Fruit fly (Drosophila melanogaster) whole organism, embryonic: ENCODE measurements around the gene CG12024.

Experiments used
- Atf-2 ChIP-seq: fragments of 200-800 bp; sonication (Bioruptor generic); optimal IDR thresholded peaks from 2 replicates; lab custom pipeline; 2016; ENCODE audit warnings: missing biosample characterization, missing genetic modification characterization
- Bgb ChIP-seq: fragments of 200-800 bp; sonication (Bioruptor generic); IDR thresholded peaks from 2 replicates; pipeline ENCODE4 v1.3.6; 2022; ENCODE audit warnings: missing biosample characterization, missing genetic modification characterization; ENCODE audit not compliant: partially characterized antibody
- CG10147 ChIP-seq: fragments of 200-800 bp; sonication (Bioruptor generic); optimal IDR thresholded peaks from 2 replicates; lab custom pipeline; 2019; ENCODE audit warnings: missing biosample characterization, mild to moderate bottlenecking, missing genetic modification characterization, moderate library complexity
- CG11560 ChIP-seq: fragments of 200-800 bp; sonication (Bioruptor generic); IDR thresholded peaks from 3 replicates; pipeline ENCODE4 v1.3.6; 2022; ENCODE audit warnings: missing biosample characterization, missing genetic modification characterization
- CG14667 ChIP-seq: fragments of 200-800 bp; sonication (Bioruptor generic); IDR thresholded peaks from 2 replicates; pipeline ENCODE4 v1.3.6; 2022; ENCODE audit warnings: missing biosample characterization, missing genetic modification characterization
- CG15269 ChIP-seq: fragments of 200-800 bp; sonication (Bioruptor generic); optimal IDR thresholded peaks from 2 replicates; lab custom pipeline; 2018; ENCODE audit warnings: missing biosample characterization, mild to moderate bottlenecking, missing genetic modification characterization, moderate library complexity
- CG1602 ChIP-seq: fragments of 200-800 bp; sonication (Bioruptor generic); optimal IDR thresholded peaks from 3 replicates; lab custom pipeline; 2016; ENCODE audit warnings: missing biosample characterization, missing genetic modification characterization
- CG2129 ChIP-seq: fragments of 200-800 bp; sonication (Bioruptor generic); IDR thresholded peaks from 2 replicates; pipeline ENCODE4 v1.3.6; 2022; ENCODE audit warnings: missing biosample characterization, missing genetic modification characterization; ENCODE audit not compliant: partially characterized antibody
- CG3065 ChIP-seq: fragments of 200-800 bp; sonication (Bioruptor generic); optimal IDR thresholded peaks from 2 replicates; lab custom pipeline; 2016; ENCODE audit warnings: missing biosample characterization, missing genetic modification characterization
- CG6813 ChIP-seq: fragments of 200-800 bp; sonication (Bioruptor generic); optimal IDR thresholded peaks from 2 replicates; lab custom pipeline; 2017; ENCODE audit warnings: missing biosample characterization, missing genetic modification characterization, mild to moderate bottlenecking, moderate library complexity, missing genetic modification reagents
- CG7271 ChIP-seq: fragments of 200-800 bp; sonication (Bioruptor generic); optimal IDR thresholded peaks from 2 replicates; lab custom pipeline; 2018; ENCODE audit warnings: missing biosample characterization, mild to moderate bottlenecking, missing genetic modification characterization, moderate library complexity
- CG7372 ChIP-seq: fragments of 200-800 bp; sonication (Bioruptor generic); IDR thresholded peaks from 2 replicates; pipeline ENCODE4 v1.3.6; 2022; ENCODE audit warnings: missing biosample characterization, missing genetic modification characterization
- CG7745 ChIP-seq: fragments of 200-800 bp; sonication (Bioruptor generic); optimal IDR thresholded peaks from 2 replicates; lab custom pipeline; 2018; ENCODE audit warnings: missing biosample characterization, mild to moderate bottlenecking, missing genetic modification characterization, moderate library complexity
- CG9817 ChIP-seq: fragments of 200-800 bp; sonication (Bioruptor generic); optimal IDR thresholded peaks from 2 replicates; lab custom pipeline; 2018; ENCODE audit warnings: missing biosample characterization, mild to moderate bottlenecking, missing genetic modification characterization, moderate library complexity
- D19A ChIP-seq: fragments of 200-800 bp; optimal IDR thresholded peaks from 3 replicates; lab custom pipeline; 2019; ENCODE audit warnings: missing biosample characterization, mild to moderate bottlenecking, missing genetic modification characterization, moderate library complexity
- Ets65A ChIP-seq: fragments of 200-800 bp; sonication (Bioruptor generic); peaks from one replicate; lab custom pipeline; 2016; ENCODE audit warnings: missing biosample characterization, missing genetic modification characterization
- Gsc ChIP-seq: fragments of 200-800 bp; sonication (Bioruptor generic); IDR thresholded peaks from 2 replicates; pipeline ENCODE4 v1.3.6; 2022; ENCODE audit warnings: missing biosample characterization, missing genetic modification characterization
- HLH54F ChIP-seq: fragments of 200-800 bp; sonication (Bioruptor generic); optimal IDR thresholded peaks from 3 replicates; lab custom pipeline; 2016; ENCODE audit warnings: missing biosample characterization, missing genetic modification characterization
- Hey ChIP-seq: fragments of 200-800 bp; sonication (Bioruptor generic); optimal IDR thresholded peaks from 3 replicates; lab custom pipeline; 2018; ENCODE audit warnings: missing biosample characterization, mild to moderate bottlenecking, missing genetic modification characterization
- Hsf ChIP-seq: fragments of 200-800 bp; sonication (Bioruptor generic); optimal IDR thresholded peaks from 3 replicates; lab custom pipeline; 2016; ENCODE audit warnings: missing biosample characterization, missing genetic modification characterization
- Optix ChIP-seq: fragments of 200-800 bp; sonication (Bioruptor generic); IDR thresholded peaks from 3 replicates; pipeline ENCODE4 v1.3.6; 2022; ENCODE audit warnings: missing biosample characterization, missing genetic modification characterization
- Scr ChIP-seq: fragments of 200-800 bp; sonication (Bioruptor generic); IDR thresholded peaks from 2 replicates; pipeline ENCODE4 v1.3.6; 2022; ENCODE audit warnings: missing biosample characterization, missing genetic modification characterization; ENCODE audit not compliant: partially characterized antibody
- Sin3A ChIP-seq: fragments of >200 bp; optimal IDR thresholded peaks from 2 replicates; lab custom pipeline; 2018
- Sox102F ChIP-seq: fragments of 200-800 bp; sonication (Bioruptor generic); optimal IDR thresholded peaks from 2 replicates; lab custom pipeline; 2018; ENCODE audit warnings: missing biosample characterization, mild to moderate bottlenecking, missing genetic modification characterization, moderate library complexity
- Spps ChIP-seq: fragments of 200-800 bp; sonication (Bioruptor generic); optimal IDR thresholded peaks from 2 replicates; lab custom pipeline; 2018; ENCODE audit warnings: missing biosample characterization, mild to moderate bottlenecking, missing genetic modification characterization
- Xbp1 ChIP-seq: fragments of 200-800 bp; sonication (Bioruptor generic); optimal IDR thresholded peaks from 3 replicates; lab custom pipeline; 2016; ENCODE audit warnings: missing biosample characterization, mild to moderate bottlenecking, missing genetic modification characterization
- abd-A ChIP-seq: fragments of 200-800 bp; sonication (Bioruptor generic); optimal IDR thresholded peaks from 3 replicates; lab custom pipeline; 2019; ENCODE audit warnings: missing biosample characterization, mild to moderate bottlenecking, missing genetic modification characterization, moderate library complexity
- ara ChIP-seq: fragments of 200-800 bp; sonication (Bioruptor generic); IDR thresholded peaks from 2 replicates; pipeline ENCODE4 v1.3.6; 2022; ENCODE audit warnings: missing biosample characterization, missing genetic modification characterization
- br ChIP-seq: fragments of >200 bp; optimal IDR thresholded peaks from 2 replicates; lab custom pipeline; 2017
- dm ChIP-seq: fragments of 200-800 bp; sonication (Bioruptor generic); optimal IDR thresholded peaks from 3 replicates; lab custom pipeline; 2016; ENCODE audit warnings: missing biosample characterization, missing genetic modification characterization
- dmrt99B ChIP-seq: fragments of 200-800 bp; sonication (Bioruptor generic); optimal IDR thresholded peaks from 2 replicates; lab custom pipeline; 2018; ENCODE audit warnings: missing biosample characterization, mild to moderate bottlenecking, missing genetic modification characterization, moderate library complexity
- en ChIP-seq: fragments of 200-800 bp; sonication (Bioruptor generic); optimal IDR thresholded peaks from 2 replicates; lab custom pipeline; 2016; ENCODE audit warnings: missing biosample characterization, missing genetic modification characterization
- fd3F ChIP-seq: fragments of 200-800 bp; sonication (Bioruptor generic); optimal IDR thresholded peaks from 2 replicates; lab custom pipeline; 2018; ENCODE audit warnings: missing biosample characterization, mild to moderate bottlenecking, missing genetic modification characterization, moderate library complexity
- ind ChIP-seq: fragments of 200-800 bp; sonication (Bioruptor generic); optimal IDR thresholded peaks from 3 replicates; lab custom pipeline; 2016; ENCODE audit warnings: missing biosample characterization, missing genetic modification characterization
- jing ChIP-seq: fragments of 200-800 bp; sonication (Bioruptor generic); optimal IDR thresholded peaks from 2 replicates; lab custom pipeline; 2018; ENCODE audit warnings: missing biosample characterization, mild to moderate bottlenecking, missing genetic modification characterization
- kay ChIP-seq: fragments of 200-800 bp; sonication (Bioruptor generic); optimal IDR thresholded peaks from 2 replicates; lab custom pipeline; 2016; ENCODE audit warnings: missing biosample characterization, missing genetic modification characterization
- lbe ChIP-seq: fragments of 200-800 bp; sonication (Bioruptor generic); optimal IDR thresholded peaks from 2 replicates; lab custom pipeline; 2016; ENCODE audit warnings: missing biosample characterization, mild to moderate bottlenecking, missing genetic modification characterization
- lov ChIP-seq, 2 experiments: fragments of 200-800 bp in 1 of 2; fragments of >200 bp in 1 of 2; sonication (Bioruptor generic) in 1 of 2; IDR thresholded peaks in 1 of 2; optimal IDR thresholded peaks in 1 of 2; 2 replicates in 1 of 2; 3 replicates in 1 of 2; pipeline versions ENCODE4 v1.3.6 to Lab custom; 2017 to 2022; ENCODE audit warnings: missing biosample characterization in 1 of 2, missing genetic modification characterization in 1 of 2
- luna ChIP-seq: fragments of 200-800 bp; sonication (Bioruptor generic); optimal IDR thresholded peaks from 2 replicates; lab custom pipeline; 2016; ENCODE audit warnings: missing biosample characterization, missing genetic modification characterization
- nmo ChIP-seq: fragments of 200-800 bp; sonication (Bioruptor generic); optimal IDR thresholded peaks from 2 replicates; lab custom pipeline; 2018; ENCODE audit warnings: missing biosample characterization, mild to moderate bottlenecking, missing genetic modification characterization, moderate library complexity
- p53 ChIP-seq: fragments of 200-800 bp; sonication (Bioruptor generic); optimal IDR thresholded peaks from 2 replicates; lab custom pipeline; 2016; ENCODE audit warnings: missing biosample characterization, missing genetic modification characterization
- salm ChIP-seq: fragments of 200-800 bp; sonication (Bioruptor generic); optimal IDR thresholded peaks from 2 replicates; lab custom pipeline; 2018; ENCODE audit warnings: missing biosample characterization, mild to moderate bottlenecking, missing genetic modification characterization
- ttk ChIP-seq: fragments of 200-800 bp; sonication (Bioruptor generic); IDR thresholded peaks from 2 replicates; pipeline ENCODE4 v2.1.2; 2022; ENCODE audit warnings: missing biosample characterization, missing genetic modification characterization
- vvl ChIP-seq: fragments of 200-800 bp; sonication (Bioruptor generic); IDR thresholded peaks from 2 replicates; pipeline ENCODE4 v1.3.6; 2022; ENCODE audit warnings: missing biosample characterization, missing genetic modification characterization
- wek ChIP-seq: fragments of 200-800 bp; sonication (Bioruptor generic); optimal IDR thresholded peaks from 3 replicates; lab custom pipeline; 2018; ENCODE audit warnings: missing biosample characterization, mild to moderate bottlenecking, missing genetic modification characterization, moderate library complexity
- z ChIP-seq: fragments of 200-800 bp; sonication (Bioruptor generic); IDR thresholded peaks from 3 replicates; pipeline ENCODE4 v1.3.6; 2022; ENCODE audit warnings: missing biosample characterization, missing genetic modification characterization

CG12024 gene

DNA sequence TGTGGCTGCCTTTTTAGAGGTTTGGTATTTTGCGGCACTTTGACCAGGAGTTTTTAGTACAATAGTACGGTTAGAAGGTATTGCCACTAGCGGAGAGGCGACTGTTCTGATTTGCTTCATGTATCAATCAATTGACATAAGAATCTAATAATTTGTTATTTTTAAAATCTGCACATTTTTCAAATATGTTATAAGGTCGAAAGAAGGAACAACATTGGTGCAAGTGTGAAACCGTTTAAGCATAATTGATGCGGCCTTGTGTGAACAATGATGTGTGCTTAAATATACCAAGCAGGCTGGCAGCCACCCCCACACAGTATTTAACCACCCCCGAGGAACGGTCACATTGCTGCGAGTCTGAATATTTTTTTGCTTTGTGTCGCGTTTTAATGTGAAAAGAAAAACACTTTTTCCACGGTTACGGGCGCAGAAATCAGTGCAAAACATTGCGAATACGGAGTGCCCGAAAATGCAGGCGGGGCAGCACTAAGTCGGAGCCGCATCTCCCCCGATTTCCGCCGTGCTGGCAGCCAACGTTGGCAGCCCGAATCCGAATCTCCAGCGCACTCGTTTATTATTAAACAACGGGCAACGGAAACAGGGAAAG is 8.3 kb downstream of the CG12024 start, which contains the start of the genes HBS1 and CG12025 (continued):
- TF ChIP-seq en (no peak), HLH54F (peak; percentile 67), CG6813 (GFP tag; lab: Kevin White, UChicago) (no peak), CG10147 (no peak), dm (peak; percentile 60), luna (GFP tag; lab: Kevin White, UChicago) (no peak), lbe (no peak), Bgb (GFP tag; lab: Robert Waterston, UW) (no peak), Sox102F (peak; percentile 46), CG7271 (tag; lab: Kevin White, UChicago) (no peak), Hey (no peak), Xbp1 (GFP tag; lab: Kevin White, UChicago) (peak; percentile 76), salm (tag; lab: Kevin White, UChicago) (no peak), D19A (no peak), kay (GFP tag; lab: Kevin White, UChicago) (peak; percentile 5), CG11560 (tag; lab: Robert Waterston, UW) (no peak), CG1602 (GFP tag; lab: Kevin White, UChicago) (peak; percentile 48), CG2129 (no peak), CG7745 (tag; lab: Kevin White, UChicago) (no peak), ara (GFP tag; lab: Robert Waterston, UW) (peak; percentile 43; the same call in 1 of the 2 replicates), Atf-2 (GFP tag; lab: Kevin White, UChicago) (peak; percentile 31), Spps (no peak), jing (GFP tag; lab: Kevin White, UChicago) (no peak), p53 (GFP tag; lab: Kevin White, UChicago) (no peak), CG9817 (tag; lab: Kevin White, UChicago) (peak; percentile 63), vvl (GFP tag; lab: Robert Waterston, UW) (peak; percentile 41; the same call in 1 of the 2 replicates), dmrt99B (tag; lab: Kevin White, UChicago) (peak; percentile 45), wek (no peak), Sin3A (lab: Kevin White, UChicago) (peak; percentile 97), Gsc (GFP tag; lab: Robert Waterston, UW) (no peak), Ets65A (GFP tag; lab: Kevin White, UChicago) (peak; percentile 94), Scr (GFP tag; lab: Robert Waterston, UW) (no peak), abd-A (tag; lab: Kevin White, UChicago) (no peak), fd3F (GFP tag; lab: Kevin White, UChicago) (peak; percentile 0), CG7372 (peak; percentile 72), CG15269 (tag; lab: Kevin White, UChicago) (peak; percentile 32), Hsf (GFP tag; lab: Kevin White, UChicago) (peak; percentile 79), lov (optimal IDR thresholded peaks at IDR 0.05; lab: Kevin White, UChicago) (no peak), lov (GFP tag; IDR thresholded peaks at IDR 0.05; lab: Robert Waterston, UW) (no peak), Optix (peak; percentile 37; the same call in 2 of the 3 replicates), z (GFP tag; lab: Robert Waterston, UW) (no peak), CG3065 (peak; percentile 63), CG14667 (GFP tag; lab: Robert Waterston, UW) (peak; percentile 41; the same call in 1 of the 2 replicates), ttk (no peak), ind (GFP tag; lab: Kevin White, UChicago) (peak; percentile 64), nmo (GFP tag; lab: Kevin White, UChicago) (peak; percentile 86), br (lab: Kevin White, UChicago) (no peak)
